Fruit fly (Drosophila melanogaster) whole organism, embryonic: ENCODE results near the gene Rack1.

ENCODE experiments used
- CG4282 ChIP-seq: fragments of 200-800 bp; sonication (Bioruptor generic); optimal IDR thresholded peaks from 2 replicates; lab custom pipeline; 2016; ENCODE audit warnings: missing biosample characterization, missing genetic modification characterization
- CG6813 ChIP-seq: fragments of 200-800 bp; sonication (Bioruptor generic); optimal IDR thresholded peaks from 2 replicates; lab custom pipeline; 2017; ENCODE audit warnings: missing biosample characterization, missing genetic modification characterization, mild to moderate bottlenecking, moderate library complexity, missing genetic modification reagents
- MTF-1 ChIP-seq: fragments of 200-800 bp; sonication (Bioruptor generic); optimal IDR thresholded peaks from 2 replicates; lab custom pipeline; 2018; ENCODE audit warnings: missing biosample characterization, mild to moderate bottlenecking, missing genetic modification characterization, borderline replicate concordance
- Sry-β ChIP-seq: fragments of 200-800 bp; sonication (Bioruptor generic); optimal IDR thresholded peaks from 2 replicates; lab custom pipeline; 2018; ENCODE audit warnings: missing biosample characterization, mild to moderate bottlenecking, missing genetic modification characterization, moderate library complexity
- kni ChIP-seq: fragments of 200-800 bp; sonication (Bioruptor generic); optimal IDR thresholded peaks from 3 replicates; lab custom pipeline; 2017; ENCODE audit warnings: mild to moderate bottlenecking, missing biosample characterization, missing genetic modification reagents, missing genetic modification characterization
- salm ChIP-seq: fragments of 200-800 bp; sonication (Bioruptor generic); optimal IDR thresholded peaks from 2 replicates; lab custom pipeline; 2018; ENCODE audit warnings: missing biosample characterization, mild to moderate bottlenecking, missing genetic modification characterization
- sc ChIP-seq, 3 experiments: fragments of >200 bp in 2 of 3; fragments of 200-800 bp in 1 of 3; sonication (Bioruptor generic) in 1 of 3; optimal IDR thresholded peaks; 2 replicates in 2 of 3; 3 replicates in 1 of 3; lab custom pipeline; 2017; ENCODE audit warnings: mild to moderate bottlenecking in 1 of 3, missing biosample characterization in 1 of 3, missing genetic modification characterization in 1 of 3, missing genetic modification reagents in 1 of 3
- zf30C ChIP-seq: fragments of 200-800 bp; sonication (Bioruptor generic); optimal IDR thresholded peaks from 3 replicates; lab custom pipeline; 2018; ENCODE audit warnings: missing biosample characterization, mild to moderate bottlenecking, missing genetic modification characterization

DNA sequence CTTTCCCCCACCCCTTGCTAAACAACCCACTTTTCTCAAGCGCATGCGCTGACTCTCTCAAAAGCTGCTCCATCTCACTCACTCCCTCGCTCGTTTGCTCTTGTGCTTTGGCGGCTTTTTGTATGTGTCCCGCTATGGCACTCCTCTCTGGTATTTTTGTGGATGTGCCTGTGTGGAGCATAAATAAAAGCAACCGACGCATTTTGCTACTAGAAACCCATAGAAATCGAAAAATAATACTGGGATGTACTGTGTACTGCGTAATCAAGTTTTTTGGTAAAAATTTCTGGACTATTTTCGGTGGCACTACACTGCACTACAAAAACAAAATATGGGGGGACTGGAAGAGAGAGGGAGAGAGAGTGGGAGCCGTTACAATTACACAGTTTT lies 17.4 kb downstream of the Rack1 start:
- TF ChIP-seq CG6813 (GFP tag; lab: Kevin White, UChicago) (peak; percentile 58), kni (GFP tag; lab: Kevin White, UChicago) (peak; percentile 86), MTF-1 (no peak), CG4282 (no peak), sc (optimal IDR thresholded peaks at IDR 0.05; lab: Kevin White, UChicago) (no peak), sc (GFP tag; optimal IDR thresholded peaks at IDR 0.05; lab: Kevin White, UChicago) (no peak), salm (tag; lab: Kevin White, UChicago) (no peak), zf30C (GFP tag; lab: Kevin White, UChicago) (no peak), Sry-β (GFP tag; lab: Kevin White, UChicago) (no peak)
